Fruit fly (Drosophila melanogaster) whole organism, embryonic: ENCODE data around the gene CG15403.

Source experiments
- Ada2b ChIP-seq: fragments of 200-800 bp; sonication (Bioruptor generic); IDR thresholded peaks from 2 replicates; pipeline ENCODE4 v1.3.6; 2022; ENCODE audit warnings: missing biosample characterization, missing genetic modification characterization
- Bteb2 ChIP-seq: fragments of 200-800 bp; sonication (Bioruptor generic); optimal IDR thresholded peaks from 2 replicates; lab custom pipeline; 2016; ENCODE audit warnings: missing biosample characterization, missing genetic modification characterization
- CG10274 ChIP-seq: fragments of 200-800 bp; sonication (Bioruptor generic); optimal IDR thresholded peaks from 3 replicates; lab custom pipeline; 2017; ENCODE audit warnings: missing biosample characterization, mild to moderate bottlenecking, missing genetic modification characterization
- CG10366 ChIP-seq: fragments of 200-800 bp; sonication (Bioruptor generic); IDR thresholded peaks from 2 replicates; pipeline ENCODE4 v1.3.6; 2022; ENCODE audit warnings: missing biosample characterization, missing genetic modification characterization
- CG11456 ChIP-seq: fragments of 200-800 bp; sonication (Bioruptor generic); IDR thresholded peaks from 3 replicates; pipeline ENCODE4 v1.3.6; 2022; ENCODE audit warnings: missing biosample characterization, missing genetic modification characterization
- CG14667 ChIP-seq: fragments of 200-800 bp; sonication (Bioruptor generic); IDR thresholded peaks from 2 replicates; pipeline ENCODE4 v1.3.6; 2022; ENCODE audit warnings: missing biosample characterization, missing genetic modification characterization
- CG15269 ChIP-seq: fragments of 200-800 bp; sonication (Bioruptor generic); optimal IDR thresholded peaks from 2 replicates; lab custom pipeline; 2018; ENCODE audit warnings: missing biosample characterization, mild to moderate bottlenecking, missing genetic modification characterization, moderate library complexity
- CG15696 ChIP-seq: fragments of 200-800 bp; sonication (Bioruptor generic); optimal IDR thresholded peaks from 2 replicates; lab custom pipeline; 2019; ENCODE audit warnings: missing biosample characterization, mild to moderate bottlenecking, missing genetic modification characterization, moderate library complexity
- CG16779 ChIP-seq: fragments of 200-800 bp; sonication (Bioruptor generic); IDR thresholded peaks from 2 replicates; pipeline ENCODE4 v1.3.6; 2022; ENCODE audit warnings: missing biosample characterization, missing genetic modification characterization
- CG17328 ChIP-seq: fragments of 200-800 bp; sonication (Bioruptor generic); IDR thresholded peaks from 2 replicates; pipeline ENCODE4 v1.3.6; 2022; ENCODE audit warnings: missing biosample characterization, missing genetic modification characterization
- CG17912 ChIP-seq: fragments of 200-800 bp; sonication (Bioruptor generic); optimal IDR thresholded peaks from 2 replicates; lab custom pipeline; 2018; ENCODE audit warnings: missing biosample characterization, mild to moderate bottlenecking, missing genetic modification characterization
- CG2116 ChIP-seq: fragments of 200-800 bp; sonication (Bioruptor generic); optimal IDR thresholded peaks from 3 replicates; lab custom pipeline; 2018; ENCODE audit warnings: missing biosample characterization, mild to moderate bottlenecking, missing genetic modification characterization
- CG30403 ChIP-seq: fragments of 200-800 bp; sonication (Bioruptor generic); optimal IDR thresholded peaks from 3 replicates; lab custom pipeline; 2016; ENCODE audit warnings: missing biosample characterization, missing genetic modification characterization
- CG32532 ChIP-seq: fragments of 200-800 bp; sonication (Bioruptor generic); IDR thresholded peaks from 2 replicates; pipeline ENCODE4 v1.3.6; 2022; ENCODE audit warnings: missing biosample characterization, missing genetic modification characterization
- CG42726 ChIP-seq: fragments of 200-800 bp; sonication (Bioruptor generic); IDR thresholded peaks from 2 replicates; pipeline ENCODE4 v1.3.6; 2022; ENCODE audit warnings: missing biosample characterization, missing genetic modification characterization; ENCODE audit not compliant: partially characterized antibody
- CG4707 ChIP-seq: fragments of 200-800 bp; sonication (Bioruptor generic); optimal IDR thresholded peaks from 2 replicates; lab custom pipeline; 2018; ENCODE audit warnings: missing biosample characterization, mild to moderate bottlenecking, missing genetic modification characterization, moderate library complexity
- CG6854 ChIP-seq: fragments of 200-800 bp; sonication (Bioruptor generic); optimal IDR thresholded peaks from 3 replicates; lab custom pipeline; 2017; ENCODE audit warnings: missing biosample characterization, mild to moderate bottlenecking, missing genetic modification characterization
- CG7556 ChIP-seq: fragments of 200-800 bp; sonication (Bioruptor generic); optimal IDR thresholded peaks from 2 replicates; lab custom pipeline; 2017; ENCODE audit warnings: missing biosample characterization, mild to moderate bottlenecking, missing genetic modification characterization
- CG8290 ChIP-seq, 3 experiments: fragments of 200-800 bp; sonication (Bioruptor generic); optimal IDR thresholded peaks; 2 replicates each; lab custom pipeline; 2016 to 2019; ENCODE audit warnings: missing biosample characterization in 3 of 3, missing genetic modification characterization in 3 of 3, mild to moderate bottlenecking in 2 of 3, moderate library complexity in 1 of 3
- CG9609 ChIP-seq: fragments of 200-800 bp; sonication (Bioruptor generic); optimal IDR thresholded peaks from 3 replicates; lab custom pipeline; 2016; ENCODE audit warnings: missing biosample characterization, missing genetic modification characterization
- CG9727 ChIP-seq: fragments of 200-800 bp; sonication (Bioruptor generic); optimal IDR thresholded peaks from 3 replicates; lab custom pipeline; 2017; ENCODE audit warnings: missing biosample characterization, mild to moderate bottlenecking, missing genetic modification characterization
- CG9817 ChIP-seq: fragments of 200-800 bp; sonication (Bioruptor generic); optimal IDR thresholded peaks from 2 replicates; lab custom pipeline; 2018; ENCODE audit warnings: missing biosample characterization, mild to moderate bottlenecking, missing genetic modification characterization, moderate library complexity
- CG9876 ChIP-seq: fragments of 200-800 bp; sonication (Bioruptor generic); optimal IDR thresholded peaks from 2 replicates; lab custom pipeline; 2016; ENCODE audit warnings: missing biosample characterization, missing genetic modification characterization
- CrebB ChIP-seq: fragments of 200-800 bp; sonication (Bioruptor generic); optimal IDR thresholded peaks from 3 replicates; lab custom pipeline; 2018; ENCODE audit warnings: missing biosample characterization, mild to moderate bottlenecking, missing genetic modification characterization
- Hmr ChIP-seq: fragments of 200-800 bp; sonication (Bioruptor generic); optimal IDR thresholded peaks from 3 replicates; lab custom pipeline; 2017; ENCODE audit warnings: mild to moderate bottlenecking, missing biosample characterization, missing genetic modification reagents, missing genetic modification characterization
- Hr51 ChIP-seq, 2 experiments: fragments of 200-800 bp; sonication (Bioruptor generic); optimal IDR thresholded peaks; 2 replicates in 1 of 2; 3 replicates in 1 of 2; lab custom pipeline; 2016 to 2018; ENCODE audit warnings: missing biosample characterization in 2 of 2, missing genetic modification characterization in 2 of 2, mild to moderate bottlenecking in 1 of 2, moderate library complexity in 1 of 2
- Lhr ChIP-seq: fragments of 200-800 bp; sonication (Bioruptor generic); optimal IDR thresholded peaks from 3 replicates; lab custom pipeline; 2017; ENCODE audit warnings: mild to moderate bottlenecking, missing biosample characterization, missing genetic modification reagents, missing genetic modification characterization
- MESR4 ChIP-seq: fragments of 200-800 bp; sonication (Bioruptor generic); optimal IDR thresholded peaks from 2 replicates; lab custom pipeline; 2018; ENCODE audit warnings: missing biosample characterization, mild to moderate bottlenecking, missing genetic modification characterization, moderate library complexity
- NC2α ChIP-seq: fragments of 200-800 bp; sonication (Bioruptor generic); optimal IDR thresholded peaks from 2 replicates; lab custom pipeline; 2016; ENCODE audit warnings: missing biosample characterization, missing genetic modification characterization
- Neu2 ChIP-seq: fragments of 200-800 bp; sonication (Bioruptor generic); optimal IDR thresholded peaks from 3 replicates; lab custom pipeline; 2016; ENCODE audit warnings: missing biosample characterization, missing genetic modification characterization, borderline replicate concordance
- Optix ChIP-seq: fragments of 200-800 bp; sonication (Bioruptor generic); IDR thresholded peaks from 3 replicates; pipeline ENCODE4 v1.3.6; 2022; ENCODE audit warnings: missing biosample characterization, missing genetic modification characterization
- br ChIP-seq: fragments of >200 bp; optimal IDR thresholded peaks from 2 replicates; lab custom pipeline; 2017
- cato ChIP-seq: fragments of 200-800 bp; sonication (Bioruptor generic); optimal IDR thresholded peaks from 2 replicates; lab custom pipeline; 2016; ENCODE audit warnings: missing biosample characterization, missing genetic modification characterization, borderline replicate concordance
- chm ChIP-seq: fragments of 200-800 bp; sonication (Bioruptor generic); IDR thresholded peaks from 2 replicates; pipeline ENCODE4 v1.3.6; 2022; ENCODE audit warnings: missing biosample characterization, missing genetic modification characterization
- crc ChIP-seq: fragments of 200-800 bp; sonication (Bioruptor generic); optimal IDR thresholded peaks from 2 replicates; lab custom pipeline; 2016; ENCODE audit warnings: missing biosample characterization, missing genetic modification characterization
- dm ChIP-seq: fragments of 200-800 bp; sonication (Bioruptor generic); optimal IDR thresholded peaks from 3 replicates; lab custom pipeline; 2016; ENCODE audit warnings: missing biosample characterization, missing genetic modification characterization
- dmrt11E ChIP-seq: fragments of 200-800 bp; sonication (Bioruptor generic); optimal IDR thresholded peaks from 3 replicates; lab custom pipeline; 2018; ENCODE audit warnings: missing biosample characterization, mild to moderate bottlenecking, missing genetic modification characterization, moderate library complexity
- fru ChIP-seq: fragments of >200 bp; optimal IDR thresholded peaks from 2 replicates; lab custom pipeline; 2017
- gsb ChIP-seq: fragments of 200-800 bp; sonication (Bioruptor generic); IDR thresholded peaks from 2 replicates; pipeline ENCODE4 v1.3.6; 2022; ENCODE audit warnings: missing biosample characterization, missing genetic modification characterization
- gsb-n ChIP-seq: fragments of 200-800 bp; sonication (Bioruptor generic); optimal IDR thresholded peaks from 3 replicates; lab custom pipeline; 2018; ENCODE audit warnings: missing biosample characterization, mild to moderate bottlenecking, missing genetic modification characterization
- insv ChIP-seq, 2 experiments: fragments of 200-800 bp; sonication (Bioruptor generic); optimal IDR thresholded peaks; 3 replicates each; lab custom pipeline; 2016 to 2018; ENCODE audit warnings: missing biosample characterization in 2 of 2, missing genetic modification characterization in 2 of 2
- inv ChIP-seq: fragments of 200-800 bp; sonication (Bioruptor generic); IDR thresholded peaks from 2 replicates; pipeline ENCODE4 v1.3.6; 2022; ENCODE audit warnings: missing biosample characterization, missing genetic modification characterization; ENCODE audit not compliant: partially characterized antibody
- nau ChIP-seq: fragments of 200-800 bp; sonication (Bioruptor generic); optimal IDR thresholded peaks from 3 replicates; lab custom pipeline; 2017; ENCODE audit warnings: missing biosample characterization, mild to moderate bottlenecking, missing genetic modification characterization, missing genetic modification reagents
- phol ChIP-seq: fragments of 200-800 bp; sonication (Bioruptor generic); optimal IDR thresholded peaks from 3 replicates; lab custom pipeline; 2018; ENCODE audit warnings: missing biosample characterization, mild to moderate bottlenecking, missing genetic modification characterization, moderate library complexity
- pita ChIP-seq: fragments of 200-800 bp; sonication (Bioruptor generic); optimal IDR thresholded peaks from 2 replicates; lab custom pipeline; 2017; ENCODE audit warnings: missing biosample characterization, mild to moderate bottlenecking, missing genetic modification characterization
- pros ChIP-seq: fragments of 200-800 bp; sonication (Bioruptor generic); optimal IDR thresholded peaks from 3 replicates; lab custom pipeline; 2019; ENCODE audit warnings: missing biosample characterization, mild to moderate bottlenecking, missing genetic modification characterization, moderate library complexity
- sd ChIP-seq: fragments of 200-800 bp; sonication (Bioruptor generic); optimal IDR thresholded peaks from 3 replicates; lab custom pipeline; 2018; ENCODE audit warnings: missing biosample characterization, mild to moderate bottlenecking, missing genetic modification characterization, moderate library complexity
- tll ChIP-seq, 2 experiments: fragments of 200-800 bp in 1 of 2; fragments of >200 bp in 1 of 2; sonication (Bioruptor generic) in 1 of 2; optimal IDR thresholded peaks; 2 replicates each; lab custom pipeline; 2017 to 2019; ENCODE audit warnings: missing biosample characterization in 2 of 2, missing genetic modification characterization in 2 of 2, mild to moderate bottlenecking in 1 of 2, moderate library complexity in 1 of 2
- unpg ChIP-seq: fragments of 200-800 bp; sonication (Bioruptor generic); optimal IDR thresholded peaks from 3 replicates; lab custom pipeline; 2018; ENCODE audit warnings: missing biosample characterization, mild to moderate bottlenecking, missing genetic modification characterization, moderate library complexity

The CG15403 gene

DNA sequence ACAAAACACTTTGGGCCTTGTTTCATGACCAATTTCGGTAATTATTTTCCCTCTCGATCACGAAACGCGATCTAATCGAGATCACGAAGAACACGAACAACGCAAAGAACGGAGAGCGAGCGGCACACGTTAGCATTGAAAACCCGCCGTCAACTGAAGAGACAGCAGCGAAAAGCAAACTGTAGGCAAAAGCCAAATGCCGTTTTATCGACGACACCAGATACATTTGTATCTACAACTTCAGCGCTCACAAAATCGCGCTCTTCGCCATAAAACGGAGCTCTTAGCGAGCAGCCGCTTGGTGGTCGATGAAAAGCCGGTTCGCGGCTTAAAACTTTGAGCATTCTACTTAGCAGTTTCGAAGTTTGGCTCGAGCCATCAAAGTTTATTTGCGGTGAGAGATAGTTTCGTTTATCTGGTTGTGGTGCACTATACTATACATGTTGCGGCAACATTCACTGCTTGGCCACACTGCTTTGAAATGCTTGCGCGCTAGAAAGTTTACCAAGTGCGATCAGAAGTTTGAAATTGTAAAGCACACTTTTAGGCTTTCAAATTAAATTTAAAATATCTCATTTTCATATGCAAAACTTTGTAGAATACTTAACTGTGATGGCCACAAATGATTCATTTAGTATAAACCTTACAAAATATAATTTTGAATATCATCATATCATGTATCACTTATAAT, 20.3 kb upstream of the CG15403 start (continued):
- TF ChIP-seq CG4707: no peak
- TF ChIP-seq CrebB (tag; lab: Kevin White, UChicago): no peak
- no peak for TF ChIP-seq CG30403 (GFP tag; lab: Kevin White, UChicago)
- no peak for TF ChIP-seq nau
- TF ChIP-seq gsb (GFP tag; lab: Robert Waterston, UW): no peak
- TF ChIP-seq CG9876: no peak
- peak; percentile 10; the same call in 1 of the 2 replicates for TF ChIP-seq chm (GFP tag; lab: Robert Waterston, UW)
- TF ChIP-seq CG6854 (GFP tag; lab: Kevin White, UChicago): no peak
- no peak for TF ChIP-seq NC2α (GFP tag; lab: Kevin White, UChicago)
- TF ChIP-seq crc (GFP tag; lab: Kevin White, UChicago): no peak
- TF ChIP-seq dmrt11E: no peak
- no peak for TF ChIP-seq CG11456 (GFP tag; lab: Robert Waterston, UW)
- TF ChIP-seq Neu2 (GFP tag; lab: Kevin White, UChicago): no peak
- TF ChIP-seq sd: peak; percentile 39
- TF ChIP-seq inv: no peak
- TF ChIP-seq insv (GFP tag; optimal IDR thresholded peaks at IDR 0.05; lab: Kevin White, UChicago): no peak
- peak; percentile 9 for TF ChIP-seq CG42726
- TF ChIP-seq CG32532 (GFP tag; lab: Robert Waterston, UW): peak; percentile 23; the same call in 1 of the 2 replicates
- TF ChIP-seq CG15269: peak; percentile 48
- no peak for TF ChIP-seq CG8290 (GFP tag; optimal IDR thresholded peaks at IDR 0.05; lab: Kevin White, UChicago)
- TF ChIP-seq CG8290 (tag; optimal IDR thresholded peaks at IDR 0.05; lab: Kevin White, UChicago): peak; percentile 14 to 70
- TF ChIP-seq pros (GFP tag; lab: Kevin White, UChicago): peak; percentile 78
- TF ChIP-seq CG17912: peak; percentile 22
- TF ChIP-seq unpg (GFP tag; lab: Kevin White, UChicago): no peak
- TF ChIP-seq cato: no peak
- TF ChIP-seq phol: no peak
- TF ChIP-seq CG9609 (GFP tag; lab: Kevin White, UChicago): no peak
- TF ChIP-seq CG17328 (GFP tag; lab: Robert Waterston, UW): no peak
- no peak for TF ChIP-seq br (lab: Kevin White, UChicago)
- TF ChIP-seq CG16779 (GFP tag; lab: Robert Waterston, UW): 0 out of 2 replicates have a peak, but pooled peaks have one; percentile 5
- TF ChIP-seq CG9727: no peak
- no peak for TF ChIP-seq MESR4 (GFP tag; lab: Kevin White, UChicago)
- no peak for TF ChIP-seq pita (GFP tag; lab: Kevin White, UChicago)
- no peak for TF ChIP-seq CG14667 (GFP tag; lab: Robert Waterston, UW)
- TF ChIP-seq CG10274: no peak
- no peak for TF ChIP-seq Hr51 (GFP tag; optimal IDR thresholded peaks at IDR 0.05; lab: Kevin White, UChicago)
- no peak for TF ChIP-seq CG7556 (GFP tag; lab: Kevin White, UChicago)
- no peak for TF ChIP-seq fru

dm6 chr2L:3109372-3109771, 19.1 kb upstream of the CG15403 start, which contains the start of gene PpD6:
Gene PpD6, plus strand, starts transcription at chr2L:3109672.
- TF ChIP-seq tll (GFP tag; optimal IDR thresholded peaks at IDR 0.05; lab: Kevin White, UChicago) (no peak), CG2116 (GFP tag; lab: Kevin White, UChicago) (no peak), Hmr (no peak), Optix (no peak), CG10366 (no peak), CG15696 (tag; lab: Kevin White, UChicago) (no peak), CG9817 (tag; lab: Kevin White, UChicago) (no peak), Lhr (GFP tag; lab: Kevin White, UChicago) (no peak), gsb-n (tag; lab: Kevin White, UChicago) (no peak), Ada2b (no peak), dm (no peak), Bteb2 (GFP tag; lab: Kevin White, UChicago) (no peak)
